Worm (Caenorhabditis elegans) whole organism, L4 larva: Measurements from ENCODE around the gene skpo-1.
"Not testable (repeated sequence)": the region's sequence is repeated elsewhere in the genome, so short reads cannot be mapped to it uniquely, and the experiment has no call there.

Source experiments
- Y48G9A.11 ChIP-seq: fragments of 200-800 bp; sonication (Bioruptor generic); IDR thresholded peaks from 2 replicates; pipeline ENCODE4 v1.3.6; 2022; ENCODE audit warnings: missing genetic modification reagents, missing genetic modification characterization, missing compliant biosample characterization
- Y75B8A.6 ChIP-seq: fragments of 200-800 bp; sonication (Bioruptor generic); IDR thresholded peaks from 2 replicates; pipeline ENCODE4 v1.3.6; 2022; ENCODE audit warnings: missing genetic modification reagents, missing genetic modification characterization, missing compliant biosample characterization
- aha-1 ChIP-seq: fragments of 150-350 bp; peaks from one replicate; lab custom pipeline; 2014; ENCODE audit warnings: missing biosample characterization, missing genetic modification characterization
- ceh-20 ChIP-seq: fragments of 200-800 bp; sonication (Bioruptor generic); IDR thresholded peaks from 2 replicates; pipeline ENCODE4 v1.3.6; 2022; ENCODE audit warnings: missing genetic modification reagents, missing genetic modification characterization, missing compliant biosample characterization
- daf-16 ChIP-seq, 3 experiments: sonication (generic microtip); optimal IDR thresholded peaks; 2 replicates each; lab custom pipeline; 2016 to 2017; ENCODE audit warnings: missing genetic modification characterization in 3 of 3, missing genetic modification reagents in 3 of 3, mild to moderate bottlenecking in 2 of 3, missing compliant biosample characterization in 2 of 3, missing biosample characterization in 1 of 3, moderate library complexity in 1 of 3
- daf-8 ChIP-seq: fragments of 200-800 bp; sonication (Bioruptor generic); IDR thresholded peaks from 2 replicates; pipeline ENCODE4 v1.3.6; 2022; ENCODE audit warnings: missing genetic modification characterization, missing compliant biosample characterization
- dmd-8 ChIP-seq: fragments of 200-800 bp; sonication (Bioruptor generic); IDR thresholded peaks from 2 replicates; pipeline ENCODE4 v1.3.6; 2022; ENCODE audit warnings: missing genetic modification characterization, missing compliant biosample characterization
- dpl-1 ChIP-seq: fragments of 150-350 bp; optimal IDR thresholded peaks from 2 replicates; lab custom pipeline; 2014; ENCODE audit warnings: missing biosample characterization, missing genetic modification reagents, missing genetic modification characterization
- dve-1 ChIP-seq: sonication (generic microtip); optimal IDR thresholded peaks from 2 replicates; lab custom pipeline; 2017; ENCODE audit warnings: antibody characterized with exemption, mild to moderate bottlenecking, missing genetic modification characterization, missing compliant biosample characterization; ENCODE audit not compliant: insufficient read depth
- egl-43 ChIP-seq: fragments of 200-800 bp; sonication (Bioruptor generic); IDR thresholded peaks from 2 replicates; pipeline ENCODE4 v1.3.6; 2022; ENCODE audit warnings: missing genetic modification reagents, missing genetic modification characterization, missing compliant biosample characterization
- hif-1 ChIP-seq, 2 experiments: sonication (generic microtip); optimal IDR thresholded peaks; 2 replicates each; lab custom pipeline; 2016 to 2017; ENCODE audit warnings: missing compliant biosample characterization in 2 of 2, missing genetic modification characterization in 2 of 2, missing genetic modification reagents in 2 of 2, missing genotype in 2 of 2, mild to moderate bottlenecking in 1 of 2
- lim-7 ChIP-seq: fragments of 200-800 bp; sonication (Bioruptor generic); IDR thresholded peaks from 2 replicates; pipeline ENCODE4 v1.3.6; 2022; ENCODE audit warnings: missing genetic modification characterization, missing compliant biosample characterization
- lin-39 ChIP-seq: fragments of 150-350 bp; optimal IDR thresholded peaks from 2 replicates; lab custom pipeline; 2014; ENCODE audit warnings: missing biosample characterization, missing genetic modification reagents, missing genetic modification characterization
- mep-1 ChIP-seq: fragments of 150-350 bp; sonication (generic microtip); optimal IDR thresholded peaks from 3 replicates; lab custom pipeline; 2014; ENCODE audit warnings: missing biosample characterization, missing genetic modification characterization
- mxl-2 ChIP-seq: fragments of 200-800 bp; sonication (Bioruptor generic); conservative IDR thresholded peaks from 2 replicates; pipeline ENCODE4 v1.3.6; 2022; ENCODE audit warnings: missing genetic modification reagents, missing genetic modification characterization, missing compliant biosample characterization
- mxl-3 ChIP-seq: fragments of 200-800 bp; sonication (Bioruptor generic); optimal IDR thresholded peaks from 2 replicates; lab custom pipeline; 2018; ENCODE audit warnings: mild to moderate bottlenecking, missing genetic modification characterization, missing compliant biosample characterization
- nhr-237 ChIP-seq: sonication (generic microtip); optimal IDR thresholded peaks from 2 replicates; lab custom pipeline; 2017; ENCODE audit warnings: missing biosample characterization, missing genetic modification characterization
- nhr-25 ChIP-seq: sonication (generic microtip); optimal IDR thresholded peaks from 2 replicates; lab custom pipeline; 2017; ENCODE audit warnings: missing genetic modification characterization, mild to moderate bottlenecking, missing compliant biosample characterization, antibody characterized with exemption, moderate library complexity, borderline replicate concordance; ENCODE audit not compliant: insufficient read depth
- nhr-28 ChIP-seq: fragments of 150-350 bp; optimal IDR thresholded peaks from 2 replicates; lab custom pipeline; 2014; ENCODE audit warnings: missing biosample characterization, missing genetic modification characterization
- php-3 ChIP-seq: fragments of 200-800 bp; sonication (Bioruptor generic); IDR thresholded peaks from 2 replicates; pipeline ENCODE4 v1.3.6; 2022; ENCODE audit warnings: missing genetic modification reagents, missing genetic modification characterization, missing compliant biosample characterization
- saeg-2 ChIP-seq: fragments of 200-800 bp; sonication (Bioruptor generic); IDR thresholded peaks from 2 replicates; pipeline ENCODE4 v1.3.6; 2022; ENCODE audit warnings: missing genetic modification reagents, missing genetic modification characterization, missing compliant biosample characterization
- set-16 ChIP-seq: fragments of 200-800 bp; sonication (Bioruptor generic); IDR thresholded peaks from 2 replicates; pipeline ENCODE4 v1.3.6; 2022; ENCODE audit warnings: missing genetic modification reagents, missing genetic modification characterization, missing compliant biosample characterization
- tra-1 ChIP-seq: fragments of 200-800 bp; sonication (Bioruptor generic); IDR thresholded peaks from 2 replicates; pipeline ENCODE4 v1.3.6; 2022; ENCODE audit warnings: missing genetic modification reagents, missing genetic modification characterization, missing compliant biosample characterization
- unc-62 ChIP-seq, 3 experiments: fragments of 150-350 bp in 1 of 3; sonication (generic microtip); optimal IDR thresholded peaks in 2 of 3; peaks in 1 of 3; 1 replicate in 1 of 3; 2 replicates in 2 of 3; lab custom pipeline; 2014 to 2017; ENCODE audit warnings: missing biosample characterization in 3 of 3, missing genetic modification characterization in 3 of 3, missing genetic modification reagents in 3 of 3, missing genotype in 1 of 3
- zag-1 ChIP-seq: fragments of 150-350 bp; optimal IDR thresholded peaks from 2 replicates; lab custom pipeline; 2014; ENCODE audit warnings: missing biosample characterization, missing genetic modification characterization
- zfp-2 ChIP-seq: sonication (generic microtip); optimal IDR thresholded peaks from 2 replicates; lab custom pipeline; 2016; ENCODE audit warnings: mild to moderate bottlenecking, missing genetic modification characterization, missing compliant biosample characterization
- zip-11 ChIP-seq: fragments of 200-800 bp; sonication (Bioruptor generic); IDR thresholded peaks from 2 replicates; pipeline ENCODE4 v1.3.6; 2022; ENCODE audit warnings: missing genetic modification characterization, missing compliant biosample characterization
- zip-2 ChIP-seq: fragments of 150-350 bp; optimal IDR thresholded peaks from 2 replicates; lab custom pipeline; 2014; ENCODE audit warnings: missing biosample characterization, missing genetic modification characterization
- ztf-11 ChIP-seq: fragments of 150-350 bp; optimal IDR thresholded peaks from 2 replicates; lab custom pipeline; 2014; ENCODE audit warnings: missing biosample characterization, missing genetic modification characterization
- ztf-7 ChIP-seq: fragments of 150-350 bp; optimal IDR thresholded peaks from 2 replicates; lab custom pipeline; 2014; ENCODE audit warnings: missing biosample characterization, missing genetic modification characterization

The skpo-1 gene

ce11 chrII:8428758-8428946 lies 24.0 kb upstream of the skpo-1 start, which contains the start of gene F14E5.2:
TSS of gene F14E5.2 (minus strand) at chrII:8428858.
- TF ChIP-seq Y75B8A.6 (GFP tag; lab: Robert Waterston, UW): no peak
- no peak for TF ChIP-seq mep-1
- no peak for TF ChIP-seq lim-7 (GFP tag; lab: Robert Waterston, UW)
- no peak for TF ChIP-seq dpl-1 (GFP tag; lab: Kevin White, UChicago)

- TF ChIP-seq lim-7 (GFP tag; lab: Robert Waterston, UW) (no peak), mep-1 (peak; percentile 39), ztf-7 (peak; percentile 82)
Observed at ce11 chrII:8420775-8421388, 16.2 kb upstream of the skpo-1 start.

ce11 chrII:8419798-8420197 lies 15.2 kb upstream of the skpo-1 start, which contains the start of gene F14E5.8:
TSS of gene F14E5.8 (plus strand) at chrII:8420098.
- TF ChIP-seq nhr-25; mxl-3 (GFP tag; lab: Kevin White, UChicago); daf-8 (GFP tag; lab: Robert Waterston, UW): not testable (repeated sequence)

ce11 chrII:8419015-8419414 lies 14.4 kb upstream of the skpo-1 start:
- TF ChIP-seq php-3 (GFP tag; lab: Robert Waterston, UW): no peak
- peak; percentile 19 for TF ChIP-seq mep-1

ce11 chrII:8417059-8417668 lies 12.5 kb upstream of the skpo-1 start, which contains the start of gene fdgt-2:
TSS of gene fdgt-2 (plus strand) at chrII:8417618.
- TF ChIP-seq set-16 (GFP tag; lab: Robert Waterston, UW) (no peak), dmd-8 (no peak), nhr-28 (tag; lab: Kevin White, UChicago) (peak; percentile 25), unc-62 (GFP tag; optimal IDR thresholded peaks at IDR 0.05 in 1 of 2; lab: Kevin White, UChicago) (peak in 1 of 2 experiments; percentile 95), unc-62 (tag; optimal IDR thresholded peaks at IDR 0.05; lab: Kevin White, UChicago) (no peak), aha-1 (tag; lab: Kevin White, UChicago) (peak; percentile 42), daf-16 (GFP tag; optimal IDR thresholded peaks at IDR 0.05; lab: Kevin White, UChicago) (no peak), daf-16 (tag; optimal IDR thresholded peaks at IDR 0.05; lab: Kevin White, UChicago) (peak; percentile 59)

ce11 chrII:8415462-8416037 lies 10.9 kb upstream of the skpo-1 start:
- TF ChIP-seq nhr-237 (tag; lab: Kevin White, UChicago): no peak
- peak in 1 of 2 experiments; percentile 5 for TF ChIP-seq unc-62 (GFP tag; optimal IDR thresholded peaks at IDR 0.05 in 1 of 2; lab: Kevin White, UChicago)
- no peak for TF ChIP-seq unc-62 (tag; optimal IDR thresholded peaks at IDR 0.05; lab: Kevin White, UChicago)

- TF ChIP-seq saeg-2 (GFP tag; lab: Robert Waterston, UW): no peak
- TF ChIP-seq mxl-2 (GFP tag; lab: Robert Waterston, UW): no peak
- no peak for TF ChIP-seq hif-1 (tag; optimal IDR thresholded peaks at IDR 0.05; lab: Kevin White, UChicago)
- TF ChIP-seq egl-43 (GFP tag; lab: Robert Waterston, UW): no peak
- TF ChIP-seq ztf-11 (tag; lab: Kevin White, UChicago): no peak
- no peak for TF ChIP-seq zip-2
- no peak for TF ChIP-seq lim-7 (GFP tag; lab: Robert Waterston, UW)
- no peak for TF ChIP-seq zfp-2
- no peak for TF ChIP-seq zip-11 (GFP tag; lab: Robert Waterston, UW)
- TF ChIP-seq zag-1: no peak
- TF ChIP-seq lin-39: no peak
- TF ChIP-seq tra-1 (GFP tag; lab: Robert Waterston, UW): no peak
- TF ChIP-seq dve-1 (tag; lab: Kevin White, UChicago): no peak
- no peak for TF ChIP-seq ceh-20 (GFP tag; lab: Robert Waterston, UW)
- TF ChIP-seq Y48G9A.11 (GFP tag; lab: Robert Waterston, UW): no peak
- no peak for TF ChIP-seq dmd-8
Observed at ce11 chrII:8415035-8415434, 10.4 kb upstream of the skpo-1 start.
